Fruit fly (Drosophila melanogaster) whole organism, embryonic: ENCODE results near the gene FipoQ.

Experiments
- Adf1 ChIP-seq: fragments of 200-800 bp; sonication (Bioruptor generic); IDR thresholded peaks from 2 replicates; pipeline ENCODE4 v1.3.6; 2022; ENCODE audit warnings: missing biosample characterization, missing genetic modification characterization
- CG1024 ChIP-seq: fragments of 200-800 bp; sonication (Bioruptor generic); IDR thresholded peaks from 2 replicates; pipeline ENCODE4 v1.3.6; 2022; ENCODE audit warnings: missing biosample characterization, missing genetic modification characterization
- CG10565 ChIP-seq: fragments of 200-800 bp; sonication (Bioruptor generic); optimal IDR thresholded peaks from 3 replicates; lab custom pipeline; 2016; ENCODE audit warnings: missing biosample characterization, mild to moderate bottlenecking, missing genetic modification characterization
- CG11696 ChIP-seq: fragments of 200-800 bp; sonication (Bioruptor generic); IDR thresholded peaks from 2 replicates; pipeline ENCODE4 v1.3.6; 2022; ENCODE audit warnings: missing biosample characterization, missing genetic modification characterization
- CG12071 ChIP-seq: fragments of 200-800 bp; sonication (Bioruptor generic); optimal IDR thresholded peaks from 3 replicates; lab custom pipeline; 2018; ENCODE audit warnings: missing biosample characterization, mild to moderate bottlenecking, missing genetic modification characterization
- CG12391 ChIP-seq: fragments of 200-800 bp; sonication (Bioruptor generic); optimal IDR thresholded peaks from 3 replicates; lab custom pipeline; 2018; ENCODE audit warnings: missing biosample characterization, mild to moderate bottlenecking, missing genetic modification characterization, moderate library complexity
- CG12659 ChIP-seq: fragments of 200-800 bp; sonication (Bioruptor generic); optimal IDR thresholded peaks from 3 replicates; lab custom pipeline; 2017; ENCODE audit warnings: mild to moderate bottlenecking, missing biosample characterization, missing genetic modification reagents, missing genetic modification characterization
- CG13287 ChIP-seq: fragments of 200-800 bp; sonication (Bioruptor generic); IDR thresholded peaks from 2 replicates; pipeline ENCODE4 v1.3.6; 2022; ENCODE audit warnings: missing biosample characterization, missing genetic modification characterization; ENCODE audit not compliant: partially characterized antibody
- CG13775 ChIP-seq: fragments of 200-800 bp; sonication (Bioruptor generic); optimal IDR thresholded peaks from 3 replicates; lab custom pipeline; 2017; ENCODE audit warnings: missing biosample characterization, mild to moderate bottlenecking, missing genetic modification characterization
- CG14050 ChIP-seq: fragments of 200-800 bp; sonication (Bioruptor generic); IDR thresholded peaks from 3 replicates; pipeline ENCODE4 v1.3.6; 2022; ENCODE audit warnings: missing biosample characterization, missing genetic modification characterization
- CG14441 ChIP-seq: fragments of 200-800 bp; sonication (Bioruptor generic); IDR thresholded peaks from 2 replicates; pipeline ENCODE4 v1.3.6; 2022; ENCODE audit warnings: missing biosample characterization, missing genetic modification characterization
- CG14860 ChIP-seq: fragments of 200-800 bp; sonication (Bioruptor generic); IDR thresholded peaks from 3 replicates; pipeline ENCODE4 v1.3.6; 2022; ENCODE audit warnings: missing biosample characterization, missing genetic modification characterization; ENCODE audit not compliant: partially characterized antibody
- CG16813 ChIP-seq: fragments of 200-800 bp; sonication (Bioruptor generic); IDR thresholded peaks from 3 replicates; pipeline ENCODE4 v1.3.6; 2022; ENCODE audit warnings: missing biosample characterization, missing genetic modification characterization; ENCODE audit not compliant: partially characterized antibody
- CG42726 ChIP-seq: fragments of 200-800 bp; sonication (Bioruptor generic); IDR thresholded peaks from 2 replicates; pipeline ENCODE4 v1.3.6; 2022; ENCODE audit warnings: missing biosample characterization, missing genetic modification characterization; ENCODE audit not compliant: partially characterized antibody
- CG6272 ChIP-seq: fragments of 200-800 bp; sonication (Bioruptor generic); IDR thresholded peaks from 2 replicates; pipeline ENCODE4 v1.3.6; 2022; ENCODE audit warnings: missing biosample characterization, missing genetic modification characterization
- CG6654 ChIP-seq: fragments of 200-800 bp; sonication (Bioruptor generic); optimal IDR thresholded peaks from 2 replicates; lab custom pipeline; 2017; ENCODE audit warnings: missing biosample characterization, mild to moderate bottlenecking, missing genetic modification characterization
- Deaf1 ChIP-seq: fragments of 200-800 bp; optimal IDR thresholded peaks from 3 replicates; lab custom pipeline; 2019; ENCODE audit warnings: missing biosample characterization, mild to moderate bottlenecking, missing genetic modification characterization, moderate library complexity
- Dll ChIP-seq: fragments of 200-800 bp; sonication (Bioruptor generic); IDR thresholded peaks from 4 replicates; pipeline ENCODE4 v1.3.6; 2022; ENCODE audit warnings: missing biosample characterization, missing genetic modification characterization; ENCODE audit not compliant: partially characterized antibody
- Fer1 ChIP-seq: fragments of 200-800 bp; sonication (Bioruptor generic); optimal IDR thresholded peaks from 2 replicates; lab custom pipeline; 2017; ENCODE audit warnings: missing biosample characterization, mild to moderate bottlenecking, missing genetic modification characterization
- HLH54F ChIP-seq: fragments of 200-800 bp; sonication (Bioruptor generic); optimal IDR thresholded peaks from 3 replicates; lab custom pipeline; 2016; ENCODE audit warnings: missing biosample characterization, missing genetic modification characterization
- HmgZ ChIP-seq: fragments of 200-800 bp; sonication (Bioruptor generic); optimal IDR thresholded peaks from 2 replicates; lab custom pipeline; 2018; ENCODE audit warnings: missing biosample characterization, mild to moderate bottlenecking, missing genetic modification characterization
- Oaz ChIP-seq: fragments of 200-800 bp; sonication (Bioruptor generic); IDR thresholded peaks from 2 replicates; pipeline ENCODE4 v1.3.6; 2022; ENCODE audit warnings: missing biosample characterization, missing genetic modification characterization
- Opbp ChIP-seq: fragments of 200-800 bp; sonication (Bioruptor generic); IDR thresholded peaks from 3 replicates; pipeline ENCODE4 v1.3.6; 2022; ENCODE audit warnings: missing biosample characterization, missing genetic modification characterization; ENCODE audit not compliant: partially characterized antibody
- PHDP ChIP-seq: fragments of 200-800 bp; sonication (Bioruptor generic); optimal IDR thresholded peaks from 3 replicates; lab custom pipeline; 2018; ENCODE audit warnings: missing biosample characterization, mild to moderate bottlenecking, missing genetic modification characterization, moderate library complexity
- Scr ChIP-seq: fragments of 200-800 bp; sonication (Bioruptor generic); IDR thresholded peaks from 2 replicates; pipeline ENCODE4 v1.3.6; 2022; ENCODE audit warnings: missing biosample characterization, missing genetic modification characterization; ENCODE audit not compliant: partially characterized antibody
- Sin3A ChIP-seq: fragments of >200 bp; optimal IDR thresholded peaks from 2 replicates; lab custom pipeline; 2018
- Sox102F ChIP-seq: fragments of 200-800 bp; sonication (Bioruptor generic); optimal IDR thresholded peaks from 2 replicates; lab custom pipeline; 2018; ENCODE audit warnings: missing biosample characterization, mild to moderate bottlenecking, missing genetic modification characterization, moderate library complexity
- br ChIP-seq: fragments of >200 bp; optimal IDR thresholded peaks from 2 replicates; lab custom pipeline; 2017
- chn ChIP-seq: fragments of 200-800 bp; sonication (Bioruptor generic); optimal IDR thresholded peaks from 2 replicates; lab custom pipeline; 2016; ENCODE audit warnings: missing biosample characterization, missing genetic modification characterization
- dmrt11E ChIP-seq: fragments of 200-800 bp; sonication (Bioruptor generic); optimal IDR thresholded peaks from 3 replicates; lab custom pipeline; 2018; ENCODE audit warnings: missing biosample characterization, mild to moderate bottlenecking, missing genetic modification characterization, moderate library complexity
- dpn ChIP-seq, 2 experiments: fragments of 200-800 bp; sonication (Bioruptor generic); optimal IDR thresholded peaks; 3 replicates each; lab custom pipeline; 2016; ENCODE audit warnings: missing biosample characterization in 2 of 2, missing genetic modification characterization in 2 of 2
- hb ChIP-seq: fragments of 200-800 bp; sonication (Bioruptor generic); IDR thresholded peaks from 3 replicates; pipeline ENCODE4 v1.3.6; 2022; ENCODE audit warnings: missing biosample characterization, missing genetic modification characterization; ENCODE audit not compliant: partially characterized antibody
- hkb ChIP-seq, 2 experiments: fragments of 200-800 bp in 1 of 2; fragments of >200 bp in 1 of 2; sonication (Bioruptor generic) in 1 of 2; IDR thresholded peaks in 1 of 2; optimal IDR thresholded peaks in 1 of 2; 2 replicates each; pipeline versions ENCODE4 v1.3.6 to Lab custom; 2017 to 2022; ENCODE audit warnings: missing biosample characterization in 1 of 2, missing genetic modification characterization in 1 of 2
- jumu ChIP-seq: fragments of 200-800 bp; sonication (Bioruptor generic); optimal IDR thresholded peaks from 3 replicates; lab custom pipeline; 2016; ENCODE audit warnings: missing biosample characterization, missing genetic modification characterization
- knrl ChIP-seq: fragments of 200-800 bp; sonication (Bioruptor generic); IDR thresholded peaks from 3 replicates; pipeline ENCODE4 v1.3.6; 2022; ENCODE audit warnings: missing biosample characterization, missing genetic modification characterization; ENCODE audit not compliant: partially characterized antibody
- mirr ChIP-seq: fragments of 200-800 bp; sonication (Bioruptor generic); optimal IDR thresholded peaks from 3 replicates; lab custom pipeline; 2018; ENCODE audit warnings: missing biosample characterization, mild to moderate bottlenecking, missing genetic modification characterization
- nerfin-2 ChIP-seq: fragments of 200-800 bp; sonication (Bioruptor generic); IDR thresholded peaks from 2 replicates; pipeline ENCODE4 v1.3.6; 2022; ENCODE audit warnings: missing biosample characterization, missing genetic modification characterization; ENCODE audit not compliant: partially characterized antibody
- nmo ChIP-seq: fragments of 200-800 bp; sonication (Bioruptor generic); optimal IDR thresholded peaks from 2 replicates; lab custom pipeline; 2018; ENCODE audit warnings: missing biosample characterization, mild to moderate bottlenecking, missing genetic modification characterization, moderate library complexity
- onecut ChIP-seq: fragments of 200-800 bp; sonication (Bioruptor generic); IDR thresholded peaks from 2 replicates; pipeline ENCODE4 v1.3.6; 2022; ENCODE audit warnings: missing biosample characterization, missing genetic modification characterization
- pzg ChIP-seq: fragments of 200-800 bp; sonication (Bioruptor generic); optimal IDR thresholded peaks from 3 replicates; lab custom pipeline; 2018; ENCODE audit warnings: missing biosample characterization, mild to moderate bottlenecking, missing genetic modification characterization, moderate library complexity
- rib ChIP-seq: fragments of 200-800 bp; sonication (Bioruptor generic); IDR thresholded peaks from 2 replicates; pipeline ENCODE4 v1.3.6; 2022; ENCODE audit warnings: missing biosample characterization, missing genetic modification characterization
- so ChIP-seq: fragments of 200-800 bp; sonication (Bioruptor generic); IDR thresholded peaks from 3 replicates; pipeline ENCODE4 v1.3.6; 2022; ENCODE audit warnings: missing biosample characterization, missing genetic modification characterization
- sug ChIP-seq: fragments of 200-800 bp; optimal IDR thresholded peaks from 2 replicates; lab custom pipeline; 2019; ENCODE audit warnings: missing biosample characterization, mild to moderate bottlenecking, missing genetic modification characterization, moderate library complexity
- tna ChIP-seq: fragments of 200-800 bp; sonication (Bioruptor generic); IDR thresholded peaks from 2 replicates; pipeline ENCODE4 v1.3.6; 2022; ENCODE audit warnings: missing biosample characterization, missing genetic modification characterization; ENCODE audit not compliant: partially characterized antibody
- unc-4 ChIP-seq: fragments of 200-800 bp; sonication (Bioruptor generic); IDR thresholded peaks from 2 replicates; pipeline ENCODE4 v1.3.6; 2022; ENCODE audit warnings: missing biosample characterization, missing genetic modification characterization; ENCODE audit not compliant: partially characterized antibody
- z ChIP-seq: fragments of 200-800 bp; sonication (Bioruptor generic); IDR thresholded peaks from 3 replicates; pipeline ENCODE4 v1.3.6; 2022; ENCODE audit warnings: missing biosample characterization, missing genetic modification characterization
- zen2 ChIP-seq: fragments of 200-800 bp; sonication (Bioruptor generic); IDR thresholded peaks from 3 replicates; pipeline ENCODE4 v1.3.6; 2022; ENCODE audit warnings: missing biosample characterization, missing genetic modification characterization; ENCODE audit not compliant: partially characterized antibody

The FipoQ gene

DNA sequence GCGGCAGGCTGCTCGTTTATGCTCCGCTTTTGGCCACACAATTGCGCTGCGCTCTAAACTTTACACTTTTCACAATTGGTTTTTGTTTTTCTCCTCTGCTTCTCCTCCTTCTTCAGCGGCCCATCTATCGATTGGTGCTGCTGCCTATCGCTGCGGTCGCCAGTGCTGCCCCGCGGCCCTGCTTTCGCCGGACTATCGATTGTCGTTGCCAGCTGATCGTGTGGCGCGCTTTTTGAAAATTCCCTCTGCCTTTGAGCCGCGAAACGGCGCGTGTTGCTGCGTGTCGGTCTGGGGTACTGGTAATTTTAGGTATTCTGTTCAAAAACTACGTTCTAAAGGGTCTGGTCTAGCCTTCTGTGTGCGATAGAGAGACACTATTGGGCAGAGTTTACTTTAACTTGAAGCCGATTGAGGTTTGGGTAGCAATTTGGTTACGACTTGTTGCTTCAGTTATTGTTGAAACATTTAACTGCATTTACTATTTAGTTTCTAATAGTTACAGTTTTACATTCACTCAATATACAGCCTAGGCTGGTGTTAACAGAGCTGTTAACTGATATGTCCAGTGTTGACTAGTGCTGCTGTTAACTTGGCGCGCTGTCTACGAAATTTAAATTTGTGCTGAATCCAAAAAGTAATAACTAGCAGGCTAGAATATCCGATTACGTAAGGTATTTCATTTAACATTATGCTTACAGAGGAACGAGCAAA is 9.0 kb downstream of the FipoQ start, which contains the start of gene Trc8 (continued):
- TF ChIP-seq knrl (GFP tag; lab: Robert Waterston, UW) (peak; percentile 82), pzg (GFP tag; lab: Kevin White, UChicago) (peak; percentile 92), unc-4 (GFP tag; lab: Robert Waterston, UW) (peak; percentile 79), HLH54F (GFP tag; lab: Kevin White, UChicago) (peak; percentile 1), so (GFP tag; lab: Robert Waterston, UW) (0 out of 3 replicates have a peak, but pooled peaks have one; percentile 13), Scr (peak; percentile 82), z (GFP tag; lab: Robert Waterston, UW) (no peak), hkb (optimal IDR thresholded peaks at IDR 0.05; lab: Kevin White, UChicago) (peak; percentile 24), hkb (GFP tag; IDR thresholded peaks at IDR 0.05; lab: Robert Waterston, UW) (no peak), CG12071 (no peak), CG13287 (GFP tag; lab: Robert Waterston, UW) (peak; percentile 90), CG6654 (peak; percentile 98), CG13775 (no peak), Fer1 (GFP tag; lab: Kevin White, UChicago) (peak; percentile 2), chn (GFP tag; lab: Kevin White, UChicago) (no peak), CG14050 (GFP tag; lab: Robert Waterston, UW) (no peak), tna (GFP tag; lab: Robert Waterston, UW) (peak; percentile 90), CG6272 (GFP tag; lab: Robert Waterston, UW) (peak; percentile 43; the same call in 1 of the 2 replicates), CG12659 (GFP tag; lab: Kevin White, UChicago) (peak; percentile 38), Adf1 (GFP tag; lab: Robert Waterston, UW) (peak; percentile 87), CG14441 (GFP tag; lab: Robert Waterston, UW) (0 out of 2 replicates have a peak, but pooled peaks have one; percentile 24), CG1024 (GFP tag; lab: Robert Waterston, UW) (no peak), rib (GFP tag; lab: Robert Waterston, UW) (peak; percentile 61), HmgZ (tag; lab: Kevin White, UChicago) (peak; percentile 34), PHDP (tag; lab: Kevin White, UChicago) (no peak), Deaf1 (tag; lab: Kevin White, UChicago) (peak; percentile 16), Opbp (peak; percentile 93), onecut (GFP tag; lab: Robert Waterston, UW) (peak; percentile 76), CG10565 (GFP tag; lab: Kevin White, UChicago) (no peak), CG14860 (peak; percentile 66), Sox102F (GFP tag; lab: Kevin White, UChicago) (no peak), sug (tag; lab: Kevin White, UChicago) (no peak), dpn (GFP tag; optimal IDR thresholded peaks at IDR 0.05; lab: Kevin White, UChicago) (peak in 1 of 2 experiments; percentile 26), nmo (GFP tag; lab: Kevin White, UChicago) (peak; percentile 36), br (no peak), CG16813 (GFP tag; lab: Robert Waterston, UW) (peak; percentile 81), mirr (GFP tag; lab: Kevin White, UChicago) (no peak), Dll (GFP tag; lab: Robert Waterston, UW) (peak; percentile 88), Sin3A (peak; percentile 71), nerfin-2 (GFP tag; lab: Robert Waterston, UW) (peak; percentile 90), Oaz (GFP tag; lab: Robert Waterston, UW) (no peak), jumu (GFP tag; lab: Kevin White, UChicago) (peak; percentile 3), CG42726 (GFP tag; lab: Robert Waterston, UW) (peak; percentile 90), dmrt11E (tag; lab: Kevin White, UChicago) (no peak), hb (GFP tag; lab: Robert Waterston, UW) (peak; percentile 73; the same call in 2 of the 3 replicates), zen2 (GFP tag; lab: Robert Waterston, UW) (peak; percentile 58), CG11696 (GFP tag; lab: Robert Waterston, UW) (0 out of 2 replicates have a peak, but pooled peaks have one; percentile 30), CG12391 (peak; percentile 16)
